Fruit fly (Drosophila melanogaster): ENCODE results near the gene B4.

dm6 chr2L:13521807-13522206 lies 27.3 kb downstream of the B4 start:
- no peak for TF ChIP-seq woc (GFP tag; optimal IDR thresholded peaks at IDR 0.05)
- TF ChIP-seq CG32264 (GFP tag; optimal IDR thresholded peaks at IDR 0.05): no peak
- TF ChIP-seq fru (GFP tag; optimal IDR thresholded peaks at IDR 0.05): no peak
- no peak for TF ChIP-seq Dfd (GFP tag; optimal IDR thresholded peaks at IDR 0.05)
- no peak for TF ChIP-seq dl (GFP tag; optimal IDR thresholded peaks at IDR 0.05; ENCODE audit: insufficient read depth in 1 of 2, partially characterized antibody in 2 of 2)
- TF ChIP-seq Mio (GFP tag; optimal IDR thresholded peaks at IDR 0.05): no peak
- no peak for TF ChIP-seq pan (optimal IDR thresholded peaks at IDR 0.05)
- no peak for TF ChIP-seq h (GFP tag; optimal IDR thresholded peaks at IDR 0.05)
- no peak for TF ChIP-seq br (GFP tag; optimal IDR thresholded peaks at IDR 0.05)
- no peak for TF ChIP-seq Dif (GFP tag; optimal IDR thresholded peaks at IDR 0.05; ENCODE audit: partially characterized antibody)
- TF ChIP-seq brk (GFP tag; optimal IDR thresholded peaks at IDR 0.05): no peak
